Fruit fly (Drosophila melanogaster) whole organism, embryonic: Measurements from ENCODE around the gene CG13894.

Source experiments
- Abd-B ChIP-seq: fragments of 200-800 bp; sonication (Bioruptor generic); optimal IDR thresholded peaks from 2 replicates; lab custom pipeline; 2018; ENCODE audit warnings: missing biosample characterization, mild to moderate bottlenecking, missing genetic modification characterization, moderate library complexity
- Antp ChIP-seq: fragments of 200-800 bp; sonication (Bioruptor generic); optimal IDR thresholded peaks from 3 replicates; lab custom pipeline; 2016; ENCODE audit warnings: missing biosample characterization, missing genetic modification characterization
- Atf3 ChIP-seq: fragments of 200-800 bp; sonication (Bioruptor generic); optimal IDR thresholded peaks from 3 replicates; lab custom pipeline; 2016; ENCODE audit warnings: missing biosample characterization, missing genetic modification characterization
- Bteb2 ChIP-seq: fragments of 200-800 bp; sonication (Bioruptor generic); optimal IDR thresholded peaks from 2 replicates; lab custom pipeline; 2016; ENCODE audit warnings: missing biosample characterization, missing genetic modification characterization
- CG10654 ChIP-seq: fragments of 200-800 bp; sonication (Bioruptor generic); optimal IDR thresholded peaks from 2 replicates; lab custom pipeline; 2016; ENCODE audit warnings: missing biosample characterization, missing genetic modification characterization
- CG11398 ChIP-seq: fragments of 200-800 bp; sonication (Bioruptor generic); optimal IDR thresholded peaks from 2 replicates; lab custom pipeline; 2016; ENCODE audit warnings: missing biosample characterization, missing genetic modification characterization
- CG11456 ChIP-seq: fragments of 200-800 bp; sonication (Bioruptor generic); IDR thresholded peaks from 3 replicates; pipeline ENCODE4 v1.3.6; 2022; ENCODE audit warnings: missing biosample characterization, missing genetic modification characterization
- CG12391 ChIP-seq: fragments of 200-800 bp; sonication (Bioruptor generic); optimal IDR thresholded peaks from 3 replicates; lab custom pipeline; 2018; ENCODE audit warnings: missing biosample characterization, mild to moderate bottlenecking, missing genetic modification characterization, moderate library complexity
- CG12942 ChIP-seq: fragments of 200-800 bp; sonication (Bioruptor generic); optimal IDR thresholded peaks from 3 replicates; lab custom pipeline; 2016; ENCODE audit warnings: missing biosample characterization, missing genetic modification characterization
- CG13624 ChIP-seq: fragments of 200-800 bp; sonication (Bioruptor generic); optimal IDR thresholded peaks from 2 replicates; lab custom pipeline; 2016; ENCODE audit warnings: missing biosample characterization, missing genetic modification characterization
- CG14860 ChIP-seq: fragments of 200-800 bp; sonication (Bioruptor generic); IDR thresholded peaks from 3 replicates; pipeline ENCODE4 v1.3.6; 2022; ENCODE audit warnings: missing biosample characterization, missing genetic modification characterization; ENCODE audit not compliant: partially characterized antibody
- CG15011 ChIP-seq: fragments of 200-800 bp; sonication (Bioruptor generic); optimal IDR thresholded peaks from 3 replicates; lab custom pipeline; 2018; ENCODE audit warnings: missing biosample characterization, mild to moderate bottlenecking, missing genetic modification characterization
- CG1603 ChIP-seq: fragments of 200-800 bp; sonication (Bioruptor generic); optimal IDR thresholded peaks from 2 replicates; lab custom pipeline; 2019; ENCODE audit warnings: missing biosample characterization, mild to moderate bottlenecking, missing genetic modification characterization, moderate library complexity
- CG18599 ChIP-seq: fragments of 200-800 bp; sonication (Bioruptor generic); optimal IDR thresholded peaks from 3 replicates; lab custom pipeline; 2017; ENCODE audit warnings: missing biosample characterization, missing genetic modification characterization, mild to moderate bottlenecking, moderate library complexity, missing genetic modification reagents
- CG2129 ChIP-seq: fragments of 200-800 bp; sonication (Bioruptor generic); IDR thresholded peaks from 2 replicates; pipeline ENCODE4 v1.3.6; 2022; ENCODE audit warnings: missing biosample characterization, missing genetic modification characterization; ENCODE audit not compliant: partially characterized antibody
- CG30431 ChIP-seq: fragments of 200-800 bp; sonication (Bioruptor generic); optimal IDR thresholded peaks from 2 replicates; lab custom pipeline; 2017; ENCODE audit warnings: missing biosample characterization, missing genetic modification characterization
- CG3838 ChIP-seq: fragments of 200-800 bp; sonication (Bioruptor generic); optimal IDR thresholded peaks from 3 replicates; lab custom pipeline; 2016; ENCODE audit warnings: missing biosample characterization, missing genetic modification characterization
- CG42726 ChIP-seq: fragments of 200-800 bp; sonication (Bioruptor generic); IDR thresholded peaks from 2 replicates; pipeline ENCODE4 v1.3.6; 2022; ENCODE audit warnings: missing biosample characterization, missing genetic modification characterization; ENCODE audit not compliant: partially characterized antibody
- CG7987 ChIP-seq: fragments of 200-800 bp; sonication (Bioruptor generic); optimal IDR thresholded peaks from 2 replicates; lab custom pipeline; 2018; ENCODE audit warnings: missing biosample characterization, mild to moderate bottlenecking, missing genetic modification characterization, moderate library complexity
- CkIIα-i1 ChIP-seq: fragments of 200-800 bp; sonication (Bioruptor generic); IDR thresholded peaks from 2 replicates; pipeline ENCODE4 v1.3.6; 2022; ENCODE audit warnings: missing biosample characterization, missing genetic modification characterization
- Dfd ChIP-seq, 2 experiments: fragments of >200 bp; optimal IDR thresholded peaks; 2 replicates each; lab custom pipeline; 2017; ENCODE audit warnings: missing biosample characterization in 2 of 2, missing genetic modification characterization in 2 of 2
- Doc3 ChIP-seq: fragments of 200-800 bp; sonication (Bioruptor generic); IDR thresholded peaks from 3 replicates; pipeline ENCODE4 v1.3.6; 2022; ENCODE audit warnings: missing biosample characterization, missing genetic modification characterization; ENCODE audit not compliant: partially characterized antibody
- E2f2 ChIP-seq: fragments of 200-800 bp; sonication (Bioruptor generic); IDR thresholded peaks from 2 replicates; pipeline ENCODE4 v1.3.6; 2022; ENCODE audit warnings: missing biosample characterization, missing genetic modification characterization
- Fer3 ChIP-seq: fragments of 200-800 bp; sonication (Bioruptor generic); optimal IDR thresholded peaks from 2 replicates; lab custom pipeline; 2018; ENCODE audit warnings: missing biosample characterization, mild to moderate bottlenecking, missing genetic modification characterization, moderate library complexity
- HLH54F ChIP-seq: fragments of 200-800 bp; sonication (Bioruptor generic); optimal IDR thresholded peaks from 3 replicates; lab custom pipeline; 2016; ENCODE audit warnings: missing biosample characterization, missing genetic modification characterization
- HmgD ChIP-seq: fragments of 200-800 bp; sonication (Bioruptor generic); optimal IDR thresholded peaks from 3 replicates; lab custom pipeline; 2016; ENCODE audit warnings: missing biosample characterization, missing genetic modification characterization
- MESR4 ChIP-seq: fragments of 200-800 bp; sonication (Bioruptor generic); optimal IDR thresholded peaks from 2 replicates; lab custom pipeline; 2018; ENCODE audit warnings: missing biosample characterization, mild to moderate bottlenecking, missing genetic modification characterization, moderate library complexity
- Scr ChIP-seq: fragments of 200-800 bp; sonication (Bioruptor generic); IDR thresholded peaks from 2 replicates; pipeline ENCODE4 v1.3.6; 2022; ENCODE audit warnings: missing biosample characterization, missing genetic modification characterization; ENCODE audit not compliant: partially characterized antibody
- Six4 ChIP-seq: fragments of 200-800 bp; sonication (Bioruptor generic); optimal IDR thresholded peaks from 2 replicates; lab custom pipeline; 2016; ENCODE audit warnings: missing biosample characterization, missing genetic modification characterization
- Usf ChIP-seq: fragments of 200-800 bp; sonication (Bioruptor generic); optimal IDR thresholded peaks from 2 replicates; lab custom pipeline; 2017; ENCODE audit warnings: missing genotype, missing biosample characterization, missing genetic modification characterization
- ab ChIP-seq: fragments of 200-800 bp; sonication (Bioruptor generic); optimal IDR thresholded peaks from 2 replicates; lab custom pipeline; 2016; ENCODE audit warnings: missing biosample characterization, missing genetic modification characterization
- aop ChIP-seq: fragments of 200-800 bp; sonication (Bioruptor generic); IDR thresholded peaks from 2 replicates; pipeline ENCODE4 v1.3.6; 2022; ENCODE audit warnings: missing biosample characterization, missing genetic modification characterization
- bbx ChIP-seq: fragments of 200-800 bp; sonication (Bioruptor generic); IDR thresholded peaks from 2 replicates; pipeline ENCODE4 v1.3.6; 2022; ENCODE audit warnings: missing biosample characterization, missing genetic modification characterization; ENCODE audit not compliant: partially characterized antibody
- bowl ChIP-seq: fragments of 200-800 bp; sonication (Bioruptor generic); IDR thresholded peaks from 2 replicates; pipeline ENCODE4 v1.3.6; 2022; ENCODE audit warnings: missing biosample characterization, missing genetic modification characterization
- cg ChIP-seq: fragments of 200-800 bp; sonication (Bioruptor generic); optimal IDR thresholded peaks from 3 replicates; lab custom pipeline; 2019; ENCODE audit warnings: missing biosample characterization, mild to moderate bottlenecking, missing genetic modification characterization, moderate library complexity
- crp ChIP-seq, 2 experiments: fragments of 200-800 bp; sonication (Bioruptor generic); optimal IDR thresholded peaks; 2 replicates in 1 of 2; 3 replicates in 1 of 2; lab custom pipeline; 2017; ENCODE audit warnings: missing biosample characterization in 2 of 2, missing genetic modification characterization in 2 of 2, mild to moderate bottlenecking in 1 of 2, moderate library complexity in 1 of 2
- danr ChIP-seq: fragments of 200-800 bp; sonication (Bioruptor generic); IDR thresholded peaks from 2 replicates; pipeline ENCODE4 v1.3.6; 2022; ENCODE audit warnings: missing biosample characterization, missing genetic modification characterization
- en ChIP-seq: fragments of 200-800 bp; sonication (Bioruptor generic); optimal IDR thresholded peaks from 2 replicates; lab custom pipeline; 2016; ENCODE audit warnings: missing biosample characterization, missing genetic modification characterization
- gsb ChIP-seq: fragments of 200-800 bp; sonication (Bioruptor generic); IDR thresholded peaks from 2 replicates; pipeline ENCODE4 v1.3.6; 2022; ENCODE audit warnings: missing biosample characterization, missing genetic modification characterization
- hb ChIP-seq: fragments of 200-800 bp; sonication (Bioruptor generic); IDR thresholded peaks from 3 replicates; pipeline ENCODE4 v1.3.6; 2022; ENCODE audit warnings: missing biosample characterization, missing genetic modification characterization; ENCODE audit not compliant: partially characterized antibody
- hbn ChIP-seq: fragments of 200-800 bp; sonication (Bioruptor generic); IDR thresholded peaks from 2 replicates; pipeline ENCODE4 v1.3.6; 2022; ENCODE audit warnings: missing biosample characterization, missing genetic modification characterization; ENCODE audit not compliant: partially characterized antibody
- onecut ChIP-seq: fragments of 200-800 bp; sonication (Bioruptor generic); IDR thresholded peaks from 2 replicates; pipeline ENCODE4 v1.3.6; 2022; ENCODE audit warnings: missing biosample characterization, missing genetic modification characterization
- row ChIP-seq: fragments of 200-800 bp; sonication (Bioruptor generic); IDR thresholded peaks from 3 replicates; pipeline ENCODE4 v1.3.6; 2022; ENCODE audit warnings: missing biosample characterization, missing genetic modification characterization
- schlank ChIP-seq: fragments of 200-800 bp; sonication (Bioruptor generic); optimal IDR thresholded peaks from 2 replicates; lab custom pipeline; 2018; ENCODE audit warnings: missing biosample characterization, mild to moderate bottlenecking, missing genetic modification characterization
- slou ChIP-seq: fragments of 200-800 bp; sonication (Bioruptor generic); optimal IDR thresholded peaks from 3 replicates; lab custom pipeline; 2016; ENCODE audit warnings: missing biosample characterization, missing genetic modification characterization
- so ChIP-seq: fragments of 200-800 bp; sonication (Bioruptor generic); IDR thresholded peaks from 3 replicates; pipeline ENCODE4 v1.3.6; 2022; ENCODE audit warnings: missing biosample characterization, missing genetic modification characterization
- tgo ChIP-seq: fragments of 200-800 bp; sonication (Bioruptor generic); IDR thresholded peaks from 3 replicates; pipeline ENCODE4 v1.3.6; 2022; ENCODE audit warnings: missing biosample characterization, missing genetic modification characterization
- tin ChIP-seq: fragments of 200-800 bp; sonication (Bioruptor generic); optimal IDR thresholded peaks from 3 replicates; lab custom pipeline; 2016; ENCODE audit warnings: missing biosample characterization, missing genetic modification characterization
- tll ChIP-seq, 2 experiments: fragments of 200-800 bp in 1 of 2; fragments of >200 bp in 1 of 2; sonication (Bioruptor generic) in 1 of 2; optimal IDR thresholded peaks; 2 replicates each; lab custom pipeline; 2017 to 2019; ENCODE audit warnings: missing biosample characterization in 2 of 2, missing genetic modification characterization in 2 of 2, mild to moderate bottlenecking in 1 of 2, moderate library complexity in 1 of 2
- vfl ChIP-seq: fragments of 200-800 bp; sonication (Bioruptor generic); optimal IDR thresholded peaks from 2 replicates; lab custom pipeline; 2016; ENCODE audit warnings: missing biosample characterization, missing genetic modification characterization
- yki ChIP-seq: fragments of >200 bp; optimal IDR thresholded peaks from 3 replicates; lab custom pipeline; 2018

The CG13894 gene

DNA sequence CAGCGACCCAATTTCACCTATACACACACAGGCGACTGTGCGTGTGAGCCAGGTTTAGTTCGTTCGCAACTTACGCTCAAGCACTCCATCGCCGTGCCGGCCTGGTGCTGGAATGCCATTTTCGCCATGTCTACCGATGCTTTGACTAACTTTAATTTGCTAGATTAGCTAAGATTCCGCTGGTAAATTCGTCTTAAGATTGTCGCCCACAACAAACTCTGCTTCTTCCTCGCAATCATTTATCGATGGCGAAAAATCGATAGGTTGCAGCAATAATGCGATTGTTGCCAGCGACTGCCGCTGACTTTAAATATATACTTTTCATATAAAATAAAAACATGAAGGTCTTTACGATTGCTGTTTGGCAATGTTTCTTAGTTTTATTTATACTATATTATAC is 46.3 kb downstream of the CG13894 start, which contains the start of gene CG3402 (continued):
- TF ChIP-seq cg (GFP tag; lab: Kevin White, UChicago) (peak; percentile 75), E2f2 (peak; percentile 86), yki (lab: Kevin White, UChicago) (no peak), en (GFP tag; lab: Kevin White, UChicago) (no peak), hb (GFP tag; lab: Robert Waterston, UW) (peak; percentile 62; the same call in 1 of the 3 replicates), crp (GFP tag; optimal IDR thresholded peaks at IDR 0.05; lab: Kevin White, UChicago) (peak in 1 of 2 experiments; percentile 40), so (no peak), hbn (GFP tag; lab: Robert Waterston, UW) (peak; percentile 67), bbx (GFP tag; lab: Robert Waterston, UW) (peak; percentile 66; the same call in 1 of the 2 replicates), Six4 (GFP tag; lab: Kevin White, UChicago) (no peak), HmgD (GFP tag; lab: Kevin White, UChicago) (no peak), ab (GFP tag; lab: Kevin White, UChicago) (no peak), CG11456 (GFP tag; lab: Robert Waterston, UW) (no peak), row (no peak), CG14860 (GFP tag; lab: Robert Waterston, UW) (peak; percentile 62; the same call in 2 of the 3 replicates), slou (GFP tag; lab: Kevin White, UChicago) (no peak), bowl (no peak), CG10654 (GFP tag; lab: Kevin White, UChicago) (no peak), Usf (GFP tag; lab: Kevin White, UChicago) (no peak), CG3838 (GFP tag; lab: Kevin White, UChicago) (no peak), Dfd (GFP tag; optimal IDR thresholded peaks at IDR 0.05; lab: Kevin White, UChicago) (no peak), CG11398 (GFP tag; lab: Kevin White, UChicago) (no peak), Antp (no peak), gsb (GFP tag; lab: Robert Waterston, UW) (no peak), Fer3 (tag; lab: Kevin White, UChicago) (no peak), CG42726 (GFP tag; lab: Robert Waterston, UW) (no peak), CG7987 (GFP tag; lab: Kevin White, UChicago) (no peak), Abd-B (GFP tag; lab: Kevin White, UChicago) (no peak), schlank (tag; lab: Kevin White, UChicago) (no peak), aop (no peak), Doc3 (GFP tag; lab: Robert Waterston, UW) (peak; percentile 72), HLH54F (GFP tag; lab: Kevin White, UChicago) (no peak), CG30431 (GFP tag; lab: Kevin White, UChicago) (no peak), CG1603 (tag; lab: Kevin White, UChicago) (peak; percentile 4), CG15011 (no peak), Atf3 (no peak), CG12942 (GFP tag; lab: Kevin White, UChicago) (no peak), CG18599 (GFP tag; lab: Kevin White, UChicago) (no peak), CG2129 (GFP tag; lab: Robert Waterston, UW) (0 out of 2 replicates have a peak, but pooled peaks have one; percentile 18), CkIIα-i1 (GFP tag; lab: Robert Waterston, UW) (no peak), CG13624 (no peak), Scr (GFP tag; lab: Robert Waterston, UW) (peak; percentile 76), tin (GFP tag; lab: Kevin White, UChicago) (no peak), vfl (GFP tag; lab: Kevin White, UChicago) (no peak), CG12391 (tag; lab: Kevin White, UChicago) (no peak), danr (GFP tag; lab: Robert Waterston, UW) (no peak), tll (GFP tag; optimal IDR thresholded peaks at IDR 0.05; lab: Kevin White, UChicago) (no peak), tgo (no peak), MESR4 (GFP tag; lab: Kevin White, UChicago) (peak; percentile 93), Bteb2 (GFP tag; lab: Kevin White, UChicago) (no peak), onecut (peak; percentile 67; the same call in 1 of the 2 replicates)
